Fruit fly (Drosophila melanogaster) whole organism, pupa: Measurements from ENCODE around the gene PolD3.

Experiments used
- CG10348 ChIP-seq: fragments of 200-800 bp; sonication (Bioruptor generic); IDR thresholded peaks from 2 replicates; pipeline ENCODE4 v1.3.6; 2022; ENCODE audit warnings: missing biosample characterization, missing genetic modification characterization
- CG14655 ChIP-seq: fragments of 200-800 bp; sonication (Bioruptor generic); optimal IDR thresholded peaks from 3 replicates; lab custom pipeline; 2017; ENCODE audit warnings: mild to moderate bottlenecking, missing biosample characterization, missing genetic modification reagents, missing genetic modification characterization
- CG15710 ChIP-seq: fragments of 200-800 bp; sonication (Bioruptor generic); optimal IDR thresholded peaks from 2 replicates; lab custom pipeline; 2018; ENCODE audit warnings: missing biosample characterization, mild to moderate bottlenecking, missing genetic modification characterization, moderate library complexity
- CG17806 ChIP-seq: fragments of 200-800 bp; sonication (Bioruptor generic); optimal IDR thresholded peaks from 2 replicates; lab custom pipeline; 2018; ENCODE audit warnings: missing biosample characterization, mild to moderate bottlenecking, missing genetic modification characterization, moderate library complexity
- CG8301 ChIP-seq: fragments of 200-800 bp; sonication (Bioruptor generic); optimal IDR thresholded peaks from 2 replicates; lab custom pipeline; 2018; ENCODE audit warnings: missing biosample characterization, mild to moderate bottlenecking, missing genetic modification characterization
- EcR ChIP-seq: fragments of 200-800 bp; sonication (Bioruptor generic); optimal IDR thresholded peaks from 3 replicates; lab custom pipeline; 2019; ENCODE audit warnings: missing biosample characterization, missing genetic modification characterization, mild to moderate bottlenecking, moderate library complexity, missing genetic modification reagents
- Pif1A ChIP-seq: fragments of 200-800 bp; sonication (Bioruptor generic); optimal IDR thresholded peaks from 3 replicates; lab custom pipeline; 2016; ENCODE audit warnings: missing biosample characterization, missing genetic modification characterization
- Pif1B ChIP-seq: fragments of 200-800 bp; sonication (Bioruptor generic); optimal IDR thresholded peaks from 3 replicates; lab custom pipeline; 2016; ENCODE audit warnings: missing biosample characterization, missing genetic modification characterization
- rn ChIP-seq: fragments of 200-800 bp; sonication (Bioruptor generic); IDR thresholded peaks from 2 replicates; pipeline ENCODE4 v1.3.6; 2022; ENCODE audit warnings: missing biosample characterization, missing genetic modification characterization

DNA sequence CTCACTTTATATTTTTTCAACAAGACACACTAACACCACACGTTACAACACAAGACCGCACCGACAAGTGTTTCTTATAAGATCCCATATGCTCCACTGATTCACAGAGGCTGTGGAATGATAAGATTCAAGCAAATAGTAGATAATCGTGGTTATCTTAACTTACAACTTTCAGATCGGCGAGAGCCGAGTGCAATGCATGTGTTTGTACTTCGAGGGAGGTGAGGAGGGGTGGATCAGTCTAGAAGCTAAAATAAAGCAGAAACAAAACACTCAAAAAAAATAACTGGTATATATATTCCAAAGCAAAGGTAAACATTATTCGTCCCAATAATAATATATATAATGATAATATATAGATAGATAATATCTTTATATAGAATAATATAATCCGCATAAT, 8.5 kb downstream of the PolD3 start, which contains the start of gene ZnT35C:
- TF ChIP-seq CG10348 (GFP tag; lab: Robert Waterston, UW) (no peak), CG15710 (tag; lab: Kevin White, UChicago) (no peak), Pif1B (no peak), EcR (GFP tag; lab: Kevin White, UChicago) (no peak), rn (GFP tag; lab: Robert Waterston, UW) (no peak), Pif1A (GFP tag; lab: Kevin White, UChicago) (no peak), CG8301 (tag; lab: Kevin White, UChicago) (no peak), CG14655 (no peak), CG17806 (tag; lab: Kevin White, UChicago) (no peak)
